Worm (Caenorhabditis elegans) whole organism, late embryonic: ENCODE data around the gene C36A4.4.

Experiments used
- ahr-1 ChIP-seq: sonication (generic microtip); optimal IDR thresholded peaks from 2 replicates; lab custom pipeline; 2016; ENCODE audit warnings: missing genetic modification characterization, missing compliant biosample characterization
- ama-1 ChIP-seq: fragments of 150-350 bp; optimal IDR thresholded peaks from 2 replicates; lab custom pipeline; 2014
- ceh-24 ChIP-seq: sonication (generic microtip); optimal IDR thresholded peaks from 2 replicates; lab custom pipeline; 2016; ENCODE audit warnings: mild to moderate bottlenecking, missing genetic modification characterization, missing compliant biosample characterization
- ceh-34 ChIP-seq: sonication (generic microtip); optimal IDR thresholded peaks from 2 replicates; lab custom pipeline; 2016; ENCODE audit warnings: mild to moderate bottlenecking, missing genetic modification characterization, missing compliant biosample characterization
- ceh-48 ChIP-seq: sonication (generic microtip); optimal IDR thresholded peaks from 2 replicates; lab custom pipeline; 2016; ENCODE audit warnings: missing genetic modification characterization, inconsistent platforms, missing compliant biosample characterization
- eyg-1 ChIP-seq: sonication (generic microtip); optimal IDR thresholded peaks from 2 replicates; lab custom pipeline; 2016; ENCODE audit warnings: missing genotype, missing genetic modification characterization, missing compliant biosample characterization
- pag-3 ChIP-seq: sonication (generic microtip); optimal IDR thresholded peaks from 2 replicates; lab custom pipeline; 2016; ENCODE audit warnings: missing compliant biosample characterization, missing genetic modification characterization, borderline replicate concordance
- pha-2 ChIP-seq: sonication (generic microtip); optimal IDR thresholded peaks from 2 replicates; lab custom pipeline; 2017; ENCODE audit warnings: mild to moderate bottlenecking, missing genetic modification characterization, missing compliant biosample characterization
- pros-1 ChIP-seq: fragments of 150-350 bp; optimal IDR thresholded peaks from 2 replicates; lab custom pipeline; 2014; ENCODE audit warnings: missing biosample characterization, missing genetic modification reagents, missing genetic modification characterization

ce11 chrIII:3874895-3875294 lies 31.5 kb upstream of the C36A4.4 start:
- TF ChIP-seq ama-1 (lab: Kevin White, UChicago) (no peak), eyg-1 (tag; lab: Kevin White, UChicago) (no peak), ceh-24 (tag; lab: Kevin White, UChicago) (no peak), pha-2 (no peak), pag-3 (tag; lab: Kevin White, UChicago) (no peak), ahr-1 (no peak), pros-1 (tag; lab: Kevin White, UChicago) (no peak), ceh-48 (no peak), ceh-34 (tag; lab: Kevin White, UChicago) (no peak)
